Fruit fly (Drosophila melanogaster) whole organism: ENCODE measurements around the gene CG43333.

Experiments used
- pan ChIP-seq: fragments of >200 bp; optimal IDR thresholded peaks from 2 replicates; lab custom pipeline; 2017
- psq ChIP-seq: fragments of >200 bp; optimal IDR thresholded peaks from 2 replicates; lab custom pipeline; 2017
- usp ChIP-seq: fragments of >200 bp; optimal IDR thresholded peaks from 2 replicates; lab custom pipeline; 2017; ENCODE audit warnings: missing biosample characterization, missing genetic modification characterization, mixed read lengths

- TF ChIP-seq pan (lab: Kevin White, UChicago) (no peak), usp (GFP tag; lab: Kevin White, UChicago) (no peak), psq (lab: Kevin White, UChicago) (no peak)
Measured at dm6 chr2L:14146368-14146767, 34.1 kb downstream of the CG43333 start.
